Fruit fly (Drosophila melanogaster) whole organism, embryonic: ENCODE measurements around the gene PIG-T.

ENCODE experiments used
- Antp ChIP-seq: fragments of 200-800 bp; sonication (Bioruptor generic); optimal IDR thresholded peaks from 3 replicates; lab custom pipeline; 2016; ENCODE audit warnings: missing biosample characterization, missing genetic modification characterization
- B-H2 ChIP-seq: fragments of 200-800 bp; sonication (Bioruptor generic); optimal IDR thresholded peaks from 2 replicates; lab custom pipeline; 2018; ENCODE audit warnings: missing biosample characterization, mild to moderate bottlenecking, missing genetic modification characterization
- BEAF-32 ChIP-seq: fragments of 200-800 bp; sonication (Bioruptor generic); optimal IDR thresholded peaks from 3 replicates; lab custom pipeline; 2017; ENCODE audit warnings: missing biosample characterization, missing genetic modification characterization, mild to moderate bottlenecking, moderate library complexity, missing genetic modification reagents
- CG14014 ChIP-seq: fragments of 200-800 bp; sonication (Bioruptor generic); IDR thresholded peaks from 2 replicates; pipeline ENCODE4 v1.3.6; 2022; ENCODE audit warnings: missing biosample characterization, missing genetic modification characterization
- CG15696 ChIP-seq: fragments of 200-800 bp; sonication (Bioruptor generic); optimal IDR thresholded peaks from 2 replicates; lab custom pipeline; 2019; ENCODE audit warnings: missing biosample characterization, mild to moderate bottlenecking, missing genetic modification characterization, moderate library complexity
- CG1603 ChIP-seq: fragments of 200-800 bp; sonication (Bioruptor generic); optimal IDR thresholded peaks from 2 replicates; lab custom pipeline; 2019; ENCODE audit warnings: missing biosample characterization, mild to moderate bottlenecking, missing genetic modification characterization, moderate library complexity
- CG17802 ChIP-seq: fragments of 200-800 bp; sonication (Bioruptor generic); optimal IDR thresholded peaks from 2 replicates; lab custom pipeline; 2018; ENCODE audit warnings: missing biosample characterization, mild to moderate bottlenecking, missing genetic modification characterization, moderate library complexity
- CG30431 ChIP-seq: fragments of 200-800 bp; sonication (Bioruptor generic); optimal IDR thresholded peaks from 2 replicates; lab custom pipeline; 2017; ENCODE audit warnings: missing biosample characterization, missing genetic modification characterization
- CG31388 ChIP-seq: fragments of 200-800 bp; sonication (Bioruptor generic); optimal IDR thresholded peaks from 2 replicates; lab custom pipeline; 2016; ENCODE audit warnings: missing biosample characterization, missing genetic modification characterization
- CG4404 ChIP-seq: fragments of 200-800 bp; sonication (Bioruptor generic); IDR thresholded peaks from 2 replicates; pipeline ENCODE4 v1.3.6; 2022; ENCODE audit warnings: missing biosample characterization, missing genetic modification characterization
- CG8765 ChIP-seq: fragments of 200-800 bp; sonication (Bioruptor generic); IDR thresholded peaks from 2 replicates; pipeline ENCODE4 v1.3.6; 2022; ENCODE audit warnings: missing biosample characterization, missing genetic modification characterization
- CG8924 ChIP-seq: fragments of 200-800 bp; optimal IDR thresholded peaks from 3 replicates; lab custom pipeline; 2019; ENCODE audit warnings: missing biosample characterization, mild to moderate bottlenecking, missing genetic modification characterization, moderate library complexity
- CG9797 ChIP-seq: fragments of 200-800 bp; sonication (Bioruptor generic); optimal IDR thresholded peaks from 3 replicates; lab custom pipeline; 2018; ENCODE audit warnings: missing biosample characterization, mild to moderate bottlenecking, missing genetic modification characterization
- D19B ChIP-seq: fragments of 200-800 bp; sonication (Bioruptor generic); optimal IDR thresholded peaks from 2 replicates; lab custom pipeline; 2017; ENCODE audit warnings: missing biosample characterization, mild to moderate bottlenecking, missing genetic modification characterization
- Dll ChIP-seq: fragments of 200-800 bp; sonication (Bioruptor generic); IDR thresholded peaks from 4 replicates; pipeline ENCODE4 v1.3.6; 2022; ENCODE audit warnings: missing biosample characterization, missing genetic modification characterization; ENCODE audit not compliant: partially characterized antibody
- Dp ChIP-seq: fragments of 200-800 bp; sonication (Bioruptor generic); optimal IDR thresholded peaks from 2 replicates; lab custom pipeline; 2018; ENCODE audit warnings: missing biosample characterization, mild to moderate bottlenecking, missing genetic modification characterization, moderate library complexity
- Dref ChIP-seq: fragments of 200-800 bp; sonication (Bioruptor generic); IDR thresholded peaks from 2 replicates; pipeline ENCODE4 v1.3.6; 2022; ENCODE audit warnings: missing biosample characterization, missing genetic modification characterization
- E2f2 ChIP-seq: fragments of 200-800 bp; sonication (Bioruptor generic); IDR thresholded peaks from 2 replicates; pipeline ENCODE4 v1.3.6; 2022; ENCODE audit warnings: missing biosample characterization, missing genetic modification characterization
- Ets65A ChIP-seq: fragments of 200-800 bp; sonication (Bioruptor generic); peaks from one replicate; lab custom pipeline; 2016; ENCODE audit warnings: missing biosample characterization, missing genetic modification characterization
- MBD-R2 ChIP-seq: fragments of 200-800 bp; sonication (Bioruptor generic); IDR thresholded peaks from 2 replicates; pipeline ENCODE4 v1.3.6; 2022; ENCODE audit warnings: missing biosample characterization, missing genetic modification characterization
- MESR4 ChIP-seq: fragments of 200-800 bp; sonication (Bioruptor generic); optimal IDR thresholded peaks from 2 replicates; lab custom pipeline; 2018; ENCODE audit warnings: missing biosample characterization, mild to moderate bottlenecking, missing genetic modification characterization, moderate library complexity
- Med ChIP-seq: fragments of 200-800 bp; sonication (Bioruptor generic); peaks from one replicate; lab custom pipeline; 2016; ENCODE audit warnings: missing biosample characterization, missing genetic modification characterization, mild to moderate bottlenecking, inconsistent platforms, moderate library complexity
- Rx ChIP-seq: fragments of 200-800 bp; sonication (Bioruptor generic); IDR thresholded peaks from 2 replicates; pipeline ENCODE4 v1.3.6; 2022; ENCODE audit warnings: missing biosample characterization, missing genetic modification characterization
- Spps ChIP-seq: fragments of 200-800 bp; sonication (Bioruptor generic); optimal IDR thresholded peaks from 2 replicates; lab custom pipeline; 2018; ENCODE audit warnings: missing biosample characterization, mild to moderate bottlenecking, missing genetic modification characterization
- Stat92E ChIP-seq, 3 experiments: fragments of >200 bp in 2 of 3; fragments of 200-800 bp in 1 of 3; sonication (Bioruptor generic) in 1 of 3; optimal IDR thresholded peaks; 2 replicates each; lab custom pipeline; 2017 to 2019; ENCODE audit warnings: missing biosample characterization in 3 of 3, missing genetic modification characterization in 3 of 3, mild to moderate bottlenecking in 1 of 3, moderate library complexity in 1 of 3
- Tbp ChIP-seq: fragments of >200 bp; optimal IDR thresholded peaks from 2 replicates; lab custom pipeline; 2018; ENCODE audit warnings: missing biosample characterization, missing genetic modification characterization
- Xrp1 ChIP-seq: fragments of 200-800 bp; sonication (Bioruptor generic); IDR thresholded peaks from 2 replicates; pipeline ENCODE4 v1.3.6; 2022; ENCODE audit warnings: missing biosample characterization, missing genetic modification characterization
- croc ChIP-seq: fragments of 200-800 bp; sonication (Bioruptor generic); conservative IDR thresholded peaks from 3 replicates; pipeline ENCODE4 v1.3.6; 2022; ENCODE audit warnings: missing biosample characterization, missing genetic modification characterization
- dmrt11E ChIP-seq: fragments of 200-800 bp; sonication (Bioruptor generic); optimal IDR thresholded peaks from 3 replicates; lab custom pipeline; 2018; ENCODE audit warnings: missing biosample characterization, mild to moderate bottlenecking, missing genetic modification characterization, moderate library complexity
- ems ChIP-seq: fragments of 200-800 bp; sonication (Bioruptor generic); optimal IDR thresholded peaks from 3 replicates; lab custom pipeline; 2016; ENCODE audit warnings: missing biosample characterization, missing genetic modification characterization
- fd102C ChIP-seq: fragments of 200-800 bp; sonication (Bioruptor generic); optimal IDR thresholded peaks from 2 replicates; lab custom pipeline; 2018; ENCODE audit warnings: missing biosample characterization, mild to moderate bottlenecking, missing genetic modification characterization, moderate library complexity
- fd64A ChIP-seq: fragments of 200-800 bp; sonication (Bioruptor generic); optimal IDR thresholded peaks from 3 replicates; lab custom pipeline; 2018; ENCODE audit warnings: missing biosample characterization, mild to moderate bottlenecking, missing genetic modification characterization
- gt ChIP-seq: fragments of 200-800 bp; sonication (Bioruptor generic); IDR thresholded peaks from 2 replicates; pipeline ENCODE4 v1.3.6; 2022; ENCODE audit warnings: missing biosample characterization, missing genetic modification characterization
- hkb ChIP-seq, 2 experiments: fragments of 200-800 bp in 1 of 2; fragments of >200 bp in 1 of 2; sonication (Bioruptor generic) in 1 of 2; IDR thresholded peaks in 1 of 2; optimal IDR thresholded peaks in 1 of 2; 2 replicates each; pipeline versions ENCODE4 v1.3.6 to Lab custom; 2017 to 2022; ENCODE audit warnings: missing biosample characterization in 1 of 2, missing genetic modification characterization in 1 of 2
- kah ChIP-seq: fragments of 200-800 bp; sonication (Bioruptor generic); optimal IDR thresholded peaks from 2 replicates; lab custom pipeline; 2018; ENCODE audit warnings: missing biosample characterization, mild to moderate bottlenecking, missing genetic modification characterization
- lab ChIP-seq: fragments of 200-800 bp; sonication (Bioruptor generic); optimal IDR thresholded peaks from 3 replicates; lab custom pipeline; 2017; ENCODE audit warnings: missing biosample characterization, missing genetic modification characterization, mild to moderate bottlenecking, moderate library complexity, missing genetic modification reagents
- pan ChIP-seq, 4 experiments: fragments of >200 bp in 3 of 4; fragments of 200-800 bp in 1 of 4; sonication (Bioruptor generic) in 1 of 4; optimal IDR thresholded peaks in 3 of 4; IDR thresholded peaks in 1 of 4; 2 replicates each; pipeline versions ENCODE4 v1.3.6 to Lab custom; 2017 to 2022; ENCODE audit warnings: missing biosample characterization in 2 of 4, missing genetic modification characterization in 2 of 4, mixed read lengths in 1 of 4
- phol ChIP-seq: fragments of 200-800 bp; sonication (Bioruptor generic); optimal IDR thresholded peaks from 3 replicates; lab custom pipeline; 2018; ENCODE audit warnings: missing biosample characterization, mild to moderate bottlenecking, missing genetic modification characterization, moderate library complexity
- prd ChIP-seq, 3 experiments: fragments of >200 bp in 2 of 3; fragments of 200-800 bp in 1 of 3; sonication (Bioruptor generic) in 1 of 3; optimal IDR thresholded peaks in 2 of 3; IDR thresholded peaks in 1 of 3; 2 replicates in 2 of 3; 3 replicates in 1 of 3; pipeline versions ENCODE4 v1.3.6 to Lab custom; 2017 to 2022; ENCODE audit warnings: missing biosample characterization in 1 of 3, missing genetic modification characterization in 1 of 3
- pzg ChIP-seq: fragments of 200-800 bp; sonication (Bioruptor generic); optimal IDR thresholded peaks from 3 replicates; lab custom pipeline; 2018; ENCODE audit warnings: missing biosample characterization, mild to moderate bottlenecking, missing genetic modification characterization, moderate library complexity
- repo ChIP-seq: fragments of 200-800 bp; sonication (Bioruptor generic); optimal IDR thresholded peaks from 2 replicates; lab custom pipeline; 2016; ENCODE audit warnings: missing biosample characterization, missing genetic modification characterization
- sens ChIP-seq: fragments of 200-800 bp; sonication (Bioruptor generic); peaks from one replicate; lab custom pipeline; 2016; ENCODE audit warnings: missing biosample characterization, missing genetic modification characterization
- sr ChIP-seq: fragments of 200-800 bp; sonication (Bioruptor generic); IDR thresholded peaks from 3 replicates; pipeline ENCODE4 v1.3.6; 2022; ENCODE audit warnings: missing biosample characterization, missing genetic modification characterization
- sug ChIP-seq: fragments of 200-800 bp; optimal IDR thresholded peaks from 2 replicates; lab custom pipeline; 2019; ENCODE audit warnings: missing biosample characterization, mild to moderate bottlenecking, missing genetic modification characterization, moderate library complexity
- twi ChIP-seq: fragments of 200-800 bp; optimal IDR thresholded peaks from 2 replicates; lab custom pipeline; 2019; ENCODE audit warnings: missing biosample characterization, mild to moderate bottlenecking, missing genetic modification characterization, moderate library complexity
- tx ChIP-seq: fragments of 200-800 bp; sonication (Bioruptor generic); optimal IDR thresholded peaks from 2 replicates; lab custom pipeline; 2016; ENCODE audit warnings: missing biosample characterization, missing genetic modification characterization
- zfh1 ChIP-seq: fragments of 200-800 bp; sonication (Bioruptor generic); IDR thresholded peaks from 3 replicates; pipeline ENCODE4 v1.3.6; 2022; ENCODE audit warnings: missing biosample characterization, missing genetic modification characterization

PIG-T gene

DNA sequence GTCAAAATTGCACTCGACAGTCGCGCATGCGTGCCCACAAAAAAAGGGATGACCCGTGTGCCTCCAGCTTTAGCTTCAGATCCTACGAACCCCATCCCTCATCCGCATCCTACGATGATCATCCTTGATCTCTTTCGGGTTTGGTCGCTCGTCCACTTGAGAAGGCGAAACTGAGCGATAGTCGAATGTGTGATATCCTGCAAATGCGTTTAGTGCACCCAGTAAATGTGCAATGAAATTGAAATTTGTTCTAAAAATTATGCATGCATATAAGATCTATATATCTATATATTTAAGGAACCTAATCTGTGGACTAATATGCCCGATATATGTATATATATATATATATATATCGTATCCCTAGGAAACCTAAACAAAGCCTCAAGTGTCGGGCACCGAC, 37.2 kb upstream of the PIG-T start:
- no peak for TF ChIP-seq CG17802 (tag; lab: Kevin White, UChicago)
- no peak for TF ChIP-seq CG31388 (GFP tag; lab: Kevin White, UChicago)
- TF ChIP-seq Xrp1 (GFP tag; lab: Robert Waterston, UW), result peak; percentile 28; the same call in 1 of the 2 replicates
- peak; percentile 18 for TF ChIP-seq Ets65A (GFP tag; lab: Kevin White, UChicago)
- TF ChIP-seq pan (optimal IDR thresholded peaks at IDR 0.05; lab: Kevin White, UChicago), result peak in 1 of 2 experiments; percentile 39
- TF ChIP-seq pan (GFP tag; optimal IDR thresholded peaks at IDR 0.05 in 1 of 2, IDR thresholded peaks at IDR 0.05 in 1 of 2), result no peak
- peak; percentile 68 for TF ChIP-seq CG8765 (GFP tag; lab: Robert Waterston, UW)
- peak; percentile 6; the same call in 1 of the 2 replicates for TF ChIP-seq Rx (GFP tag; lab: Robert Waterston, UW)
- peak; percentile 71 for TF ChIP-seq CG4404
- TF ChIP-seq gt (GFP tag; lab: Robert Waterston, UW), result no peak
- TF ChIP-seq D19B (GFP tag; lab: Kevin White, UChicago), result peak; percentile 37
- TF ChIP-seq Spps (tag; lab: Kevin White, UChicago), result no peak
- TF ChIP-seq ems (GFP tag; lab: Kevin White, UChicago), result no peak
- peak; percentile 25 for TF ChIP-seq CG30431 (GFP tag; lab: Kevin White, UChicago)
- no peak for TF ChIP-seq B-H2 (GFP tag; lab: Kevin White, UChicago)
- peak; percentile 63 for TF ChIP-seq fd102C (GFP tag; lab: Kevin White, UChicago)
- peak; percentile 52; the same call in 2 of the 3 replicates for TF ChIP-seq zfh1
- TF ChIP-seq Tbp (GFP tag; lab: Kevin White, UChicago), result no peak
- 0 out of 3 replicates have a peak, but pooled peaks have one; percentile 14 for TF ChIP-seq croc
- TF ChIP-seq CG14014 (GFP tag; lab: Robert Waterston, UW), result no peak
- no peak for TF ChIP-seq sens (GFP tag; lab: Kevin White, UChicago)
- peak; percentile 27 for TF ChIP-seq dmrt11E
- no peak for TF ChIP-seq prd (optimal IDR thresholded peaks at IDR 0.05; lab: Kevin White, UChicago)
- TF ChIP-seq prd (GFP tag; IDR thresholded peaks at IDR 0.05; lab: Robert Waterston, UW), result peak; percentile 63; the same call in 2 of the 3 replicates
- peak; percentile 70 for TF ChIP-seq CG15696
- TF ChIP-seq sr (GFP tag; lab: Robert Waterston, UW), result no peak

DNA sequence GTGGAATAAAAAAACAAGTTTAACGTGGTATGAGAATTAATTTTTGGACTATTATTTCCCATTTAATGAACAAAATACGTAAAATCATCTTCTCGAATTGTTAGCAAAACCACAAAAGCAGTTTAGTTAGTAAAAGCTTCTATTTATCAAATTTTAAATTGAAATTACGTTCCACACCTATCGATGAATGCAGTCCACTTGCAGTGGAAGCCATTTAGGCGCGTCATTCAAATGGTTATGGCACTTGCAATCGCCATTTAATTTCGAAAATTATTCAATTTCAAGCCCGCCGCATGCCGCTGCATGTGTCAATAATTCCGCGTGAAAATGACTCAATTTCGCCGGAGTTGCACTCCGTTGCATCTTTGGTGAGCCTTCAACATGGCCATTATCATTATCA, 35.8 kb upstream of the PIG-T start:
- TF ChIP-seq BEAF-32 (GFP tag; lab: Kevin White, UChicago) (peak; percentile 8), lab (GFP tag; lab: Kevin White, UChicago) (no peak), phol (peak; percentile 14), Dp (GFP tag; lab: Kevin White, UChicago) (peak; percentile 70), Dll (GFP tag; lab: Robert Waterston, UW) (0 out of 4 replicates have a peak, but pooled peaks have one; percentile 37), fd64A (no peak), Antp (GFP tag; lab: Kevin White, UChicago) (no peak), E2f2 (peak; percentile 86), Dref (GFP tag; lab: Robert Waterston, UW) (peak; percentile 39; the same call in 1 of the 2 replicates)

DNA sequence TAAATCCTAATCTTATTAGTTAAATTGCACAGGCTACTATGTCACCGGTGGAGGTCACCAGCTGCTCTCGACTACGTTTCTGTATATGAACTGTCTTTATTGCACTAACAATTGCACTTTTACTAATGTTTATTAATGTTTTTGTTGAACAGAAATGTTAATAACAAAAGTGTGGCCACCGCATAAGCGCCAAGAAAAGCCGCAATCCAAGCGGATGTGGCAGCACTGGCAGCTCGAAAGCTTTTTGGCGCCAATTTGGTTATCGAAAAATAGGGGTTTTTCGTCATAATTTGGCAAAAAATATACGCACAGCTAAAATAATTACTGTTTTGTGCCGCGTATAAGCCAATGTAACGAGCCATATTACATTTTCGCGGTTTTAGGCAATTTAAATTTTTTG, 35.1 kb upstream of the PIG-T start, which contains the start of gene CG12123:
CG12123 (minus strand) TSS at position 188 of the 400 bp plus-strand sequence.
- TF ChIP-seq twi (tag; lab: Kevin White, UChicago) (no peak), MESR4 (GFP tag; lab: Kevin White, UChicago) (peak; percentile 7), hkb (optimal IDR thresholded peaks at IDR 0.05; lab: Kevin White, UChicago) (peak; percentile 21), hkb (GFP tag; IDR thresholded peaks at IDR 0.05; lab: Robert Waterston, UW) (no peak), pzg (GFP tag; lab: Kevin White, UChicago) (peak; percentile 72), MBD-R2 (GFP tag; lab: Robert Waterston, UW) (peak; percentile 61), repo (GFP tag; lab: Kevin White, UChicago) (no peak), kah (GFP tag; lab: Kevin White, UChicago) (no peak), E2f2 (peak; percentile 85), CG8924 (tag; lab: Kevin White, UChicago) (peak; percentile 55), sens (GFP tag; lab: Kevin White, UChicago) (peak; percentile 21), Dref (GFP tag; lab: Robert Waterston, UW) (peak; percentile 65), Stat92E (GFP tag; optimal IDR thresholded peaks at IDR 0.05; lab: Kevin White, UChicago) (peak in 1 of 3 experiments; percentile 3), sug (tag; lab: Kevin White, UChicago) (no peak), tx (GFP tag; lab: Kevin White, UChicago) (no peak), CG1603 (tag; lab: Kevin White, UChicago) (peak; percentile 7), CG9797 (GFP tag; lab: Kevin White, UChicago) (peak; percentile 25), Med (GFP tag; lab: Kevin White, UChicago) (peak; percentile 24)
